Worm (Caenorhabditis elegans): ENCODE data around the gene lin-3.

DNA sequence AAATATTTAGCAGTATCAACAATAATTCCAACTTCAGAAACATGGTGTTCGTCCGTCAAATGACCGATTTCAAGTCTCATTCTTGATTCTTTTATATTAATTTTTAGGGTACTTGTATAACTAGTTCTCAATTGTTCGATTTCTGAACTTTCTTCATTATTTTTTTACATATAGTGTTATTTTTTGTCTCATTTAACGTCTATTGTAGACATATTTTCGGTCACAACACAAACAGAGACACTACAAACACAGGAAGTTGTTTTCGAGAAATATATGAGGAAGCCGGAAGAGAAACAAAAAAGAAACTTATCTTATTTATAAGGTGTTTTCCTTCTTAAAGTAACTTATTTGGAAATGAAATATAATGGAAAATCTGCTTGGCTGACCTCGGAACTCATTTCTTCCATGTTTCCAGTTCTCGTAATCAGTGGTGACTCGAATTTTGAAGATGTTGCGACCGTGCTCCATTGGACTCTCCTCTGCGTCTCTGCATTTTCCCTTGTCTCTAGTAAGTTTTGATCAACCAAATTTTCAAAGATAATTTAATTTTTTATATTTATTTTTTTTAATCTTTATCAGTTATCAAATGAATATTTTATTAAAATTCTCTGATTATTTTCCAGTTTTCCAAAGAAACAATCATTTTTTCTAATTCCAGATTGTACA is at the start of gene lin-3, which contains the start of gene F36H1.12:
- TF ChIP-seq pqm-1 (tag; optimal IDR thresholded peaks at IDR 0.05) (no peak), ama-1 (optimal IDR thresholded peaks at IDR 0.05) (no peak), fkh-10 (GFP tag; optimal IDR thresholded peaks at IDR 0.05) (no peak), pax-1 (tag; optimal IDR thresholded peaks at IDR 0.05) (no peak), gmeb-2 (tag; optimal IDR thresholded peaks at IDR 0.05) (no peak), ceh-24 (tag; optimal IDR thresholded peaks at IDR 0.05) (no peak), T23F11.4 (GFP tag; optimal IDR thresholded peaks at IDR 0.05) (no peak), ceh-19 (GFP tag; optimal IDR thresholded peaks at IDR 0.05) (no peak), unc-42 (tag; optimal IDR thresholded peaks at IDR 0.05) (no peak), ets-4 (tag; optimal IDR thresholded peaks at IDR 0.05) (no peak)
